Worm (Caenorhabditis elegans): Measurements from ENCODE around the gene mrps-24.

- no peak for TF ChIP-seq nhr-237 (tag; optimal IDR thresholded peaks at IDR 0.05)
- TF ChIP-seq lsy-2 (tag; optimal IDR thresholded peaks at IDR 0.05), result no peak
- TF ChIP-seq nhr-28 (tag; optimal IDR thresholded peaks at IDR 0.05), result no peak
- no peak for TF ChIP-seq ztf-11 (tag; optimal IDR thresholded peaks at IDR 0.05)
- no peak for TF ChIP-seq lin-13 (tag; optimal IDR thresholded peaks at IDR 0.05)
- TF ChIP-seq lin-32 (GFP tag; optimal IDR thresholded peaks at IDR 0.05), result no peak
- no peak for TF ChIP-seq elt-3 (tag; optimal IDR thresholded peaks at IDR 0.05)
- TF ChIP-seq blmp-1 (tag; optimal IDR thresholded peaks at IDR 0.05), result no peak
- no peak for TF ChIP-seq snpc-4 (tag; optimal IDR thresholded peaks at IDR 0.05)
- TF ChIP-seq mab-5 (tag; optimal IDR thresholded peaks at IDR 0.05), result no peak
- no peak for TF ChIP-seq nhr-2 (tag; optimal IDR thresholded peaks at IDR 0.05)
- no peak for TF ChIP-seq ham-2 (GFP tag; optimal IDR thresholded peaks at IDR 0.05)
- no peak for TF ChIP-seq unc-39 (tag; optimal IDR thresholded peaks at IDR 0.05)
- no peak for TF ChIP-seq ces-1 (GFP tag; optimal IDR thresholded peaks at IDR 0.05)
These were observed 46.8 kb upstream of the mrps-24 start for ce11 chrIV:7663006-7663405.
